Worm (Caenorhabditis elegans) whole organism, mixed stage, embryonic: ENCODE measurements around the gene Y97E10AR.8.

Source experiments
- M03D4.4 ChIP-seq: sonication (generic microtip); optimal IDR thresholded peaks from 2 replicates; lab custom pipeline; 2017; ENCODE audit warnings: mild to moderate bottlenecking, missing genetic modification characterization, missing compliant biosample characterization
- ceh-83 ChIP-seq: fragments of 200-800 bp; sonication (Bioruptor generic); optimal IDR thresholded peaks from 2 replicates; lab custom pipeline; 2018; ENCODE audit warnings: mild to moderate bottlenecking, missing genetic modification characterization, missing compliant biosample characterization
- nhr-237 ChIP-seq: fragments of 150-350 bp; optimal IDR thresholded peaks from 2 replicates; lab custom pipeline; 2014; ENCODE audit warnings: missing biosample characterization, missing genetic modification characterization
- pha-4 ChIP-seq: fragments of 150-350 bp; optimal IDR thresholded peaks from 2 replicates; lab custom pipeline; 2018; ENCODE audit warnings: missing biosample characterization, missing genetic modification reagents, missing genetic modification characterization
- unc-39 ChIP-seq: fragments of 150-350 bp; optimal IDR thresholded peaks from 2 replicates; lab custom pipeline; 2014; ENCODE audit warnings: missing biosample characterization, missing genetic modification characterization

ce11 chrV:8007460-8008292 lies 2.6 kb downstream of the Y97E10AR.8 start, which contains the start of gene Y97E10AR.3:
- TF ChIP-seq M03D4.4 (tag; lab: Kevin White, UChicago) (no peak), unc-39 (tag; lab: Kevin White, UChicago) (no peak), pha-4 (tag; lab: Kevin White, UChicago) (no peak), ceh-83 (no peak), nhr-237 (tag; lab: Kevin White, UChicago) (no peak)
